Fruit fly (Drosophila melanogaster) whole organism, pupa: Measurements from ENCODE around the gene Cox17.
A peak's percentile ranks its signal among the peaks of the same experiment; 100 is the strongest.

Experiments
- CG12605 ChIP-seq: fragments of 200-800 bp; sonication (Bioruptor generic); IDR thresholded peaks from 2 replicates; pipeline ENCODE4 v1.3.6; 2022; ENCODE audit warnings: missing biosample characterization, missing genetic modification characterization
- CG13204 ChIP-seq: fragments of 200-800 bp; sonication (Bioruptor generic); optimal IDR thresholded peaks from 2 replicates; lab custom pipeline; 2018; ENCODE audit warnings: missing biosample characterization, mild to moderate bottlenecking, missing genetic modification characterization, moderate library complexity
- CG14655 ChIP-seq: fragments of 200-800 bp; sonication (Bioruptor generic); optimal IDR thresholded peaks from 3 replicates; lab custom pipeline; 2017; ENCODE audit warnings: mild to moderate bottlenecking, missing biosample characterization, missing genetic modification reagents, missing genetic modification characterization
- CG8301 ChIP-seq: fragments of 200-800 bp; sonication (Bioruptor generic); optimal IDR thresholded peaks from 2 replicates; lab custom pipeline; 2018; ENCODE audit warnings: missing biosample characterization, mild to moderate bottlenecking, missing genetic modification characterization
- EcR ChIP-seq: fragments of 200-800 bp; sonication (Bioruptor generic); optimal IDR thresholded peaks from 3 replicates; lab custom pipeline; 2019; ENCODE audit warnings: missing biosample characterization, missing genetic modification characterization, mild to moderate bottlenecking, moderate library complexity, missing genetic modification reagents
- Ets98B ChIP-seq: fragments of 200-800 bp; sonication (Bioruptor generic); IDR thresholded peaks from 2 replicates; pipeline ENCODE4 v1.3.6; 2022; ENCODE audit warnings: missing biosample characterization, missing genetic modification characterization
- Pif1A ChIP-seq: fragments of 200-800 bp; sonication (Bioruptor generic); optimal IDR thresholded peaks from 3 replicates; lab custom pipeline; 2016; ENCODE audit warnings: missing biosample characterization, missing genetic modification characterization
- gl ChIP-seq: fragments of 200-800 bp; sonication (Bioruptor generic); optimal IDR thresholded peaks from 2 replicates; lab custom pipeline; 2018; ENCODE audit warnings: missing biosample characterization, mild to moderate bottlenecking, missing genetic modification characterization

DNA sequence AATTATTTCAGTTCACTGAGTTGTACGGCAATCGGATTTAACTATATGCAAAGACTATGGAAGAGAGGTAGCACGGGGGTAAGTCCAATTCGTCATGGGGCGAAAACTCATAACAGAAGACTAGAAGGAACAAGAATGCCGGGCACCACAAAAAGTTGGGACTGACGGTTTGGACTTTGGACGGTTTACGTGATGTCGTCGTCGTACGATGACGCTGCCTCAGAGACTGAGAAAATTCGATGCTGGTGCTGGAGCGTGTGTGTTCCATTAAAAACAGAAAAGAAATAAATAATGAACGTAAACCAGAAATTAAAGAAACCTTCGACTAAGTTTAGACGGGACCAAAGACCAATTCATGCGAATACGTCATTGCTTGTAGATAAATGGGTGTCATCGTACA lies 4.6 kb downstream of the Cox17 start:
- TF ChIP-seq CG12605 (peak; percentile 62), Pif1A (GFP tag; lab: Kevin White, UChicago) (peak; percentile 13), gl (tag; lab: Kevin White, UChicago) (peak; percentile 66), CG14655 (GFP tag; lab: Kevin White, UChicago) (no peak), CG13204 (peak; percentile 67), CG8301 (tag; lab: Kevin White, UChicago) (peak; percentile 14), EcR (no peak), Ets98B (GFP tag; lab: Robert Waterston, UW) (no peak)
